Worm (Caenorhabditis elegans) whole organism, L1 larva: ENCODE results near the gene cra-1.

Experiments used
- alr-1 ChIP-seq: fragments of 200-800 bp; sonication (Bioruptor generic); optimal IDR thresholded peaks from 2 replicates; lab custom pipeline; 2018; ENCODE audit warnings: borderline replicate concordance, mild to moderate bottlenecking, missing genetic modification characterization, missing compliant biosample characterization
- efl-1 ChIP-seq, 4 experiments: fragments of 150-350 bp; optimal IDR thresholded peaks in 3 of 4; peaks in 1 of 4; 1 replicate in 1 of 4; 2 replicates in 3 of 4; lab custom pipeline; 2014; ENCODE audit warnings: missing biosample characterization in 2 of 4, missing genetic modification characterization in 2 of 4, missing genetic modification reagents in 2 of 4
- elt-2 ChIP-seq: sonication (generic microtip); optimal IDR thresholded peaks from 2 replicates; lab custom pipeline; 2016; ENCODE audit warnings: missing genetic modification characterization, mild to moderate bottlenecking, inconsistent platforms, missing compliant biosample characterization, missing genetic modification reagents
- fkh-8 ChIP-seq: sonication (generic microtip); optimal IDR thresholded peaks from 2 replicates; lab custom pipeline; 2016; ENCODE audit warnings: mild to moderate bottlenecking, missing genetic modification characterization, missing compliant biosample characterization
- isw-1 ChIP-seq: fragments of 200-800 bp; sonication (Bioruptor generic); IDR thresholded peaks from 2 replicates; pipeline ENCODE4 v1.3.6; 2022; ENCODE audit warnings: missing genetic modification characterization, missing compliant biosample characterization
- nhr-85 ChIP-seq: sonication (generic microtip); peaks from one replicate; lab custom pipeline; 2016; ENCODE audit warnings: missing genetic modification characterization, inconsistent platforms, missing compliant biosample characterization

The cra-1 gene

ce11 chrIII:6818037-6818436, 51.2 kb downstream of the cra-1 start:
- peak; percentile 74 for TF ChIP-seq elt-2 (tag; lab: Kevin White, UChicago)
- TF ChIP-seq isw-1 (GFP tag; lab: Robert Waterston, UW): no peak
- TF ChIP-seq fkh-8: no peak

ce11 chrIII:6816930-6817329, 52.3 kb downstream of the cra-1 start, which contains the start of gene F28F5.4:
Gene F28F5.4 (minus strand): TSS chrIII:6817033.
- TF ChIP-seq nhr-85 (tag; lab: Kevin White, UChicago): peak; percentile 16
- no peak for TF ChIP-seq alr-1 (tag; lab: Kevin White, UChicago)
- no peak for TF ChIP-seq efl-1 (optimal IDR thresholded peaks at IDR 0.05; lab: Kevin White, UChicago)
- peak in 1 of 2 experiments; percentile 83 for TF ChIP-seq efl-1 (GFP tag; optimal IDR thresholded peaks at IDR 0.05 in 1 of 2; lab: Kevin White, UChicago)
